Fruit fly (Drosophila melanogaster): ENCODE measurements around the gene Swt1.

The Swt1 gene

DNA sequence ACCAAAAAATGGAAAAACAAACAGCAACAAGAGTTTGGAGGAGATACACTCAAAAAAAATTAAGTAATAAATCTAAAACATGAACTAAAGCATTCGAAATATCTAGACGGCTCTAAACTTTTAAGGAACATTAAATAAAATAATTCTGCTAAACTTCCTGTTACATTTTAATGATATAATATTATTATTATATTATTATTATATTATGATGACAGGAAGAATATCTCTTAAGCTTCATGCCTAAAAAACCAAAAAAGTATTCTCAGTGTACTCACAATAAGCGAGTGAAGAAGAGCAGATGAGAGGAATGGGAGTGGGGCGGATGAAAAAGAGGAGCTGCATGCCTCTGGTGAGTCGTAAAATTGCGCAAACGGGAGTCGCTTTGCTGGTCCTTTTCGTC, 32.2 kb downstream of the Swt1 start (continued):
- TF ChIP-seq otp (GFP tag; IDR thresholded peaks at IDR 0.05) (no peak), Ptx1 (GFP tag; IDR thresholded peaks at IDR 0.05) (no peak), row (GFP tag; IDR thresholded peaks at IDR 0.05) (0 out of 3 replicates have a peak, but pooled peaks have one; percentile 23), Hand (GFP tag; optimal IDR thresholded peaks at IDR 0.05) (peak; percentile 39), Eip74EF (GFP tag; optimal IDR thresholded peaks at IDR 0.05) (no peak), CG10267 (tag; optimal IDR thresholded peaks at IDR 0.05) (no peak), al (GFP tag; IDR thresholded peaks at IDR 0.05) (no peak), vvl (GFP tag; IDR thresholded peaks at IDR 0.05) (no peak), dmrt99B (tag; optimal IDR thresholded peaks at IDR 0.05) (peak; percentile 38), Xrp1 (GFP tag; IDR thresholded peaks at IDR 0.05) (no peak), CG6854 (GFP tag; optimal IDR thresholded peaks at IDR 0.05) (no peak), twi (tag; optimal IDR thresholded peaks at IDR 0.05) (no peak), zfh1 (GFP tag; IDR thresholded peaks at IDR 0.05) (no peak), bowl (GFP tag; IDR thresholded peaks at IDR 0.05) (no peak), gcm2 (GFP tag; optimal IDR thresholded peaks at IDR 0.05) (no peak), CG14860 (GFP tag; IDR thresholded peaks at IDR 0.05; ENCODE audit: partially characterized antibody) (no peak), cwo (GFP tag; optimal IDR thresholded peaks at IDR 0.05) (peak; percentile 15), Gsc (GFP tag; IDR thresholded peaks at IDR 0.05) (no peak), CG7839 (tag; optimal IDR thresholded peaks at IDR 0.05) (peak; percentile 38), CG2875 (GFP tag; optimal IDR thresholded peaks at IDR 0.05) (no peak), phol (tag; optimal IDR thresholded peaks at IDR 0.05) (peak; percentile 11), CG17361 (GFP tag; IDR thresholded peaks at IDR 0.05) (0 out of 3 replicates have a peak, but pooled peaks have one; percentile 11), CG4707 (GFP tag; optimal IDR thresholded peaks at IDR 0.05) (no peak), CG7556 (GFP tag; optimal IDR thresholded peaks at IDR 0.05) (peak; percentile 43), trem (tag; optimal IDR thresholded peaks at IDR 0.05) (no peak), CG5180 (GFP tag; optimal IDR thresholded peaks at IDR 0.05) (no peak), slp2 (GFP tag; optimal IDR thresholded peaks at IDR 0.05) (no peak), CG6689 (GFP tag; IDR thresholded peaks at IDR 0.05) (0 out of 2 replicates have a peak, but pooled peaks have one; percentile 8), CG13424 (tag; optimal IDR thresholded peaks at IDR 0.05) (peak; percentile 26), CG3163 (GFP tag; optimal IDR thresholded peaks at IDR 0.05) (no peak), CG31388 (GFP tag; optimal IDR thresholded peaks at IDR 0.05) (no peak), Bdp1 (GFP tag; optimal IDR thresholded peaks at IDR 0.05) (no peak), Dref (GFP tag; IDR thresholded peaks at IDR 0.05) (no peak), NfI (GFP tag; optimal IDR thresholded peaks at IDR 0.05) (no peak), CG17802 (tag; optimal IDR thresholded peaks at IDR 0.05) (no peak), CG2712 (tag; optimal IDR thresholded peaks at IDR 0.05) (peak; percentile 8), dysf (GFP tag; IDR thresholded peaks at IDR 0.05) (no peak), Hmr (GFP tag; optimal IDR thresholded peaks at IDR 0.05) (peak; percentile 22), Six4 (GFP tag; optimal IDR thresholded peaks at IDR 0.05) (no peak), sug (tag; optimal IDR thresholded peaks at IDR 0.05) (no peak), CG12236 (GFP tag; optimal IDR thresholded peaks at IDR 0.05) (no peak), caup (GFP tag; optimal IDR thresholded peaks at IDR 0.05; ENCODE audit: severe bottlenecking) (peak; percentile 9), CG15514 (GFP tag; optimal IDR thresholded peaks at IDR 0.05) (peak; percentile 1)

Data from whole organism, embryonic.